Fruit fly (Drosophila melanogaster) whole organism, wandering third instar larva: ENCODE data around the gene Cog1.

Experiments
- Abd-B ChIP-seq: fragments of >200 bp; optimal IDR thresholded peaks from 2 replicates; lab custom pipeline; 2017; ENCODE audit warnings: missing biosample characterization, missing genetic modification characterization
- CG9705 ChIP-seq: fragments of 200-800 bp; sonication (Bioruptor generic); optimal IDR thresholded peaks from 2 replicates; lab custom pipeline; 2018; ENCODE audit warnings: missing biosample characterization, mild to moderate bottlenecking, missing genetic modification characterization
- CrebA ChIP-seq: fragments of 200-800 bp; sonication (Bioruptor generic); optimal IDR thresholded peaks from 2 replicates; lab custom pipeline; 2016; ENCODE audit warnings: missing biosample characterization, mild to moderate bottlenecking, missing genetic modification characterization, borderline replicate concordance
- Dfd ChIP-seq: fragments of >200 bp; optimal IDR thresholded peaks from 2 replicates; lab custom pipeline; 2017; ENCODE audit warnings: missing biosample characterization, missing genetic modification characterization
- Dif ChIP-seq: fragments of 200-275, 200-300 bp; sonication (Bioruptor generic); optimal IDR thresholded peaks from 2 replicates; lab custom pipeline; 2018; ENCODE audit warnings: missing biosample characterization, missing genetic modification characterization; ENCODE audit not compliant: partially characterized antibody
- GATAd ChIP-seq: sonication (Bioruptor generic); optimal IDR thresholded peaks from 2 replicates; lab custom pipeline; 2016; ENCODE audit warnings: missing biosample characterization, missing genetic modification characterization
- Hnf4 ChIP-seq: fragments of 200-800 bp; sonication (Bioruptor generic); optimal IDR thresholded peaks from 2 replicates; lab custom pipeline; 2016; ENCODE audit warnings: missing biosample characterization, mild to moderate bottlenecking, missing genetic modification characterization
- Hr78 ChIP-seq: fragments of >200 bp; optimal IDR thresholded peaks from 2 replicates; lab custom pipeline; 2017; ENCODE audit warnings: missing biosample characterization, missing genetic modification characterization
- Hr83 ChIP-seq: fragments of 200-300 bp; sonication (Bioruptor generic); optimal IDR thresholded peaks from 2 replicates; lab custom pipeline; 2016; ENCODE audit warnings: missing biosample characterization, mild to moderate bottlenecking, missing genetic modification characterization, moderate library complexity; ENCODE audit not compliant: poor library complexity, severe bottlenecking
- Jra ChIP-seq: sonication (Bioruptor generic); optimal IDR thresholded peaks from 2 replicates; lab custom pipeline; 2016; ENCODE audit warnings: missing biosample characterization, missing genetic modification characterization
- Myc ChIP-seq: fragments of >200 bp; optimal IDR thresholded peaks from 2 replicates; lab custom pipeline; 2017
- N ChIP-seq: fragments of >200 bp; optimal IDR thresholded peaks from 2 replicates; lab custom pipeline; 2018; ENCODE audit warnings: missing biosample characterization, missing external identifiers, missing genetic modification characterization
- OdsH ChIP-seq: fragments of 200-800 bp; sonication (Bioruptor generic); optimal IDR thresholded peaks from 2 replicates; lab custom pipeline; 2016; ENCODE audit warnings: missing biosample characterization, mild to moderate bottlenecking, missing genetic modification characterization
- Rel ChIP-seq, 2 experiments: fragments of 200-800 bp; sonication (Bioruptor generic) in 1 of 2; optimal IDR thresholded peaks; 2 replicates in 1 of 2; 3 replicates in 1 of 2; lab custom pipeline; 2016 to 2019; ENCODE audit warnings: mild to moderate bottlenecking in 2 of 2, missing biosample characterization in 2 of 2, missing genetic modification characterization in 2 of 2, moderate library complexity in 1 of 2
- Sp1 ChIP-seq: fragments of 200-800 bp; sonication (Bioruptor generic); optimal IDR thresholded peaks from 3 replicates; lab custom pipeline; 2019; ENCODE audit warnings: missing biosample characterization, mild to moderate bottlenecking, missing genetic modification characterization, moderate library complexity
- Vsx2 ChIP-seq: fragments of 200-300, 225-300 bp; sonication (Bioruptor generic); optimal IDR thresholded peaks from 2 replicates; lab custom pipeline; 2018; ENCODE audit warnings: missing biosample characterization, missing genetic modification characterization; ENCODE audit not compliant: partially characterized antibody
- br ChIP-seq: fragments of 200-800 bp; sonication (Bioruptor generic); optimal IDR thresholded peaks from 2 replicates; lab custom pipeline; 2016; ENCODE audit warnings: missing biosample characterization, missing genetic modification characterization
- brk ChIP-seq: fragments of 200-800 bp; sonication (Bioruptor generic); optimal IDR thresholded peaks from 2 replicates; lab custom pipeline; 2016; ENCODE audit warnings: missing biosample characterization, mild to moderate bottlenecking, missing genetic modification characterization
- dmrt93B ChIP-seq: fragments of 200-800 bp; sonication (Bioruptor generic); optimal IDR thresholded peaks from 2 replicates; lab custom pipeline; 2018; ENCODE audit warnings: missing biosample characterization, mild to moderate bottlenecking, missing genetic modification characterization
- dsf ChIP-seq: sonication (Bioruptor generic); optimal IDR thresholded peaks from 2 replicates; lab custom pipeline; 2016; ENCODE audit warnings: missing biosample characterization, missing genetic modification characterization, borderline replicate concordance
- ey ChIP-seq: fragments of 200-800 bp; sonication (Bioruptor generic); optimal IDR thresholded peaks from 2 replicates; lab custom pipeline; 2016; ENCODE audit warnings: missing biosample characterization, missing genetic modification characterization
- foxo ChIP-seq, 2 experiments: fragments of 200-800 bp; sonication (Bioruptor generic); optimal IDR thresholded peaks; 2 replicates in 1 of 2; 3 replicates in 1 of 2; lab custom pipeline; 2016 to 2017; ENCODE audit warnings: missing biosample characterization in 2 of 2, missing genetic modification characterization in 2 of 2
- h ChIP-seq: fragments of 200-800 bp; sonication (Bioruptor generic); optimal IDR thresholded peaks from 3 replicates; lab custom pipeline; 2016; ENCODE audit warnings: missing biosample characterization, mild to moderate bottlenecking, missing genetic modification characterization
- jim ChIP-seq: fragments of 175-275, 200-325 bp; sonication (Bioruptor generic); optimal IDR thresholded peaks from 2 replicates; lab custom pipeline; 2016; ENCODE audit warnings: missing biosample characterization, mild to moderate bottlenecking, missing genetic modification characterization
- lola ChIP-seq: fragments of >200 bp; optimal IDR thresholded peaks from 2 replicates; lab custom pipeline; 2017; ENCODE audit warnings: missing biosample characterization, missing genetic modification characterization
- psq ChIP-seq: fragments of 200-800 bp; sonication (Bioruptor generic); optimal IDR thresholded peaks from 3 replicates; lab custom pipeline; 2017; ENCODE audit warnings: missing biosample characterization, mild to moderate bottlenecking, missing genetic modification characterization, moderate library complexity
- sage ChIP-seq: fragments of 200-800 bp; sonication (Bioruptor generic); optimal IDR thresholded peaks from 2 replicates; lab custom pipeline; 2016; ENCODE audit warnings: missing biosample characterization, mild to moderate bottlenecking, missing genetic modification characterization
- sv ChIP-seq: fragments of 200-800 bp; sonication (Bioruptor generic); optimal IDR thresholded peaks from 3 replicates; lab custom pipeline; 2016; ENCODE audit warnings: missing biosample characterization, missing genetic modification characterization
- tai ChIP-seq: sonication (Bioruptor generic); optimal IDR thresholded peaks from 2 replicates; lab custom pipeline; 2016; ENCODE audit warnings: missing biosample characterization, missing genetic modification characterization
- usp ChIP-seq: fragments of >200 bp; optimal IDR thresholded peaks from 2 replicates; lab custom pipeline; 2017; ENCODE audit warnings: missing biosample characterization, missing genetic modification characterization
- woc ChIP-seq: sonication (Bioruptor generic); optimal IDR thresholded peaks from 2 replicates; lab custom pipeline; 2016; ENCODE audit warnings: missing biosample characterization, mild to moderate bottlenecking, missing genetic modification characterization

The Cog1 gene

dm6 chr3R:12252457-12253065 lies 33.1 kb upstream of the Cog1 start:
- TF ChIP-seq CrebA (GFP tag; lab: Kevin White, UChicago) (no peak), usp (GFP tag; lab: Kevin White, UChicago) (no peak), Dif (GFP tag; lab: Kevin White, UChicago) (no peak), Jra (no peak), brk (no peak), h (GFP tag; lab: Kevin White, UChicago) (no peak), Sp1 (GFP tag; lab: Kevin White, UChicago) (no peak), dmrt93B (GFP tag; lab: Kevin White, UChicago) (no peak), lola (GFP tag; lab: Kevin White, UChicago) (no peak), Hr78 (no peak), CG9705 (no peak), OdsH (GFP tag; lab: Kevin White, UChicago) (no peak), foxo (GFP tag; optimal IDR thresholded peaks at IDR 0.05; lab: Kevin White, UChicago) (no peak), woc (GFP tag; lab: Kevin White, UChicago) (no peak)

DNA sequence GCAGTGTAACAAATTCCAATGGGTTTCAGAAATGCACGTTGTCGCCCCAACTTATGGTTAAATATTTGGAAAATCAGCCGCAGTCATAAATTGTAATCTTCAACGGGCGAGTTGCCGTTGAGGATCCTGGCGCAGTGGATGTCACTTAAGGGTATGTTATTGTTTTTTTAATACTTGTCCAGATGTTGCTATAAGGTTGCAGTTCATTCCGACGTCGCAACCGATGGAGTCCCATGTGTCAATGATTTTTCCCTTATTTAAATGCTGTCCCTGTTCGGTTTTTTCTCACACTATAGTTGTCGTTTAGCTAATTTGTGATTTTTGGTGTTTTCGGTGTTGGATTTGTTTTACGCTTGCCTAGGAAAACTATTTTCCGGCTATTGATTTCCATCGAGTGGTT lies 32.0 kb upstream of the Cog1 start:
- TF ChIP-seq psq (GFP tag; lab: Kevin White, UChicago) (no peak), dsf (GFP tag; lab: Kevin White, UChicago) (no peak), Jra (no peak), Dif (GFP tag; lab: Kevin White, UChicago) (no peak), tai (GFP tag; lab: Kevin White, UChicago) (no peak), CG9705 (no peak), Abd-B (GFP tag; lab: Kevin White, UChicago) (no peak), br (GFP tag; lab: Kevin White, UChicago) (no peak), GATAd (GFP tag; lab: Kevin White, UChicago) (no peak), CrebA (GFP tag; lab: Kevin White, UChicago) (no peak), ey (GFP tag; lab: Kevin White, UChicago) (no peak), sage (no peak)

dm6 chr3R:12250204-12250603 lies 30.7 kb upstream of the Cog1 start:
- TF ChIP-seq Sp1 (GFP tag; lab: Kevin White, UChicago) (no peak), Hr83 (no peak), Rel (GFP tag; optimal IDR thresholded peaks at IDR 0.05; lab: Kevin White, UChicago) (no peak), Rel (tag; optimal IDR thresholded peaks at IDR 0.05; lab: Kevin White, UChicago) (no peak), GATAd (GFP tag; lab: Kevin White, UChicago) (no peak), Dif (GFP tag; lab: Kevin White, UChicago) (no peak), Vsx2 (GFP tag; lab: Kevin White, UChicago) (no peak), br (GFP tag; lab: Kevin White, UChicago) (no peak), OdsH (GFP tag; lab: Kevin White, UChicago) (no peak), Jra (no peak), foxo (GFP tag; optimal IDR thresholded peaks at IDR 0.05; lab: Kevin White, UChicago) (no peak), N (GFP tag; lab: Kevin White, UChicago) (no peak), sv (GFP tag; lab: Kevin White, UChicago) (no peak), Abd-B (GFP tag; lab: Kevin White, UChicago) (no peak), Hr78 (no peak), Myc (lab: Kevin White, UChicago) (no peak), tai (GFP tag; lab: Kevin White, UChicago) (no peak), ey (GFP tag; lab: Kevin White, UChicago) (no peak), jim (no peak), Hnf4 (GFP tag; lab: Kevin White, UChicago) (no peak)

DNA sequence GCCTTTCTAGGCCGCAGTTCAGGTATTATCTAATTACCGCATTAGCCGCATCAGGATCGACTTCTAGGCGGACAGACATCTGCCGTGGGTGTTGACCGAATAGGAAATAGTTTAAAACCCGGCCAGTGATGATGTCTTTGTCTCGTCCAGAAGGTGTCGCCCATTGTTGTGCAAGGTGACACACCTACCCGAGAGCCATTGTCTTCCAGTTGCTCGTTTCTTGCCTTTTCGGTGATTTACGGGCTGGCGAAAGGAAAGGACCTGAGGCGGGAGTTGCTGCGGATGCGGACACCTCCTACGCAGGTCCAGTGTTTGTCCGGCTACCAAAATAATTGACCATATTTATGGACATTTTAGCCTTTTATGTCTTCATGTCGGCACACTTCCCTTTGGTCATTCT lies 28.8 kb upstream of the Cog1 start:
- no peak for TF ChIP-seq Jra
- TF ChIP-seq foxo (GFP tag; optimal IDR thresholded peaks at IDR 0.05; lab: Kevin White, UChicago): no peak
- no peak for TF ChIP-seq Abd-B (GFP tag; lab: Kevin White, UChicago)
- no peak for TF ChIP-seq Dfd (GFP tag; lab: Kevin White, UChicago)
- TF ChIP-seq br (GFP tag; lab: Kevin White, UChicago): no peak
- TF ChIP-seq sage: no peak
- no peak for TF ChIP-seq Myc (lab: Kevin White, UChicago)
- no peak for TF ChIP-seq usp (GFP tag; lab: Kevin White, UChicago)
- no peak for TF ChIP-seq Hr83
- TF ChIP-seq dsf (GFP tag; lab: Kevin White, UChicago): no peak
- no peak for TF ChIP-seq N (GFP tag; lab: Kevin White, UChicago)
- no peak for TF ChIP-seq OdsH (GFP tag; lab: Kevin White, UChicago)
